Worm (Caenorhabditis elegans) whole organism, mixed stage, embryonic: ENCODE results near the gene zipt-15.

Experiments used
- M03D4.4 ChIP-seq: sonication (generic microtip); optimal IDR thresholded peaks from 2 replicates; lab custom pipeline; 2017; ENCODE audit warnings: mild to moderate bottlenecking, missing genetic modification characterization, missing compliant biosample characterization
- bed-3 ChIP-seq: fragments of 200-800 bp; sonication (Bioruptor generic); optimal IDR thresholded peaks from 3 replicates; lab custom pipeline; 2018; ENCODE audit warnings: mild to moderate bottlenecking, missing genetic modification characterization, moderate library complexity, missing compliant biosample characterization
- blmp-1 ChIP-seq: fragments of 150-350 bp; optimal IDR thresholded peaks from 2 replicates; lab custom pipeline; 2014; ENCODE audit warnings: missing biosample characterization, missing genetic modification characterization
- ceh-43 ChIP-seq: fragments of 200-800 bp; sonication (Bioruptor generic); optimal IDR thresholded peaks from 2 replicates; lab custom pipeline; 2018; ENCODE audit warnings: mild to moderate bottlenecking, missing genetic modification characterization, moderate library complexity, missing compliant biosample characterization
- ceh-83 ChIP-seq: fragments of 200-800 bp; sonication (Bioruptor generic); optimal IDR thresholded peaks from 2 replicates; lab custom pipeline; 2018; ENCODE audit warnings: mild to moderate bottlenecking, missing genetic modification characterization, missing compliant biosample characterization
- ces-1 ChIP-seq: fragments of 150-350 bp; optimal IDR thresholded peaks from 2 replicates; lab custom pipeline; 2014; ENCODE audit warnings: missing biosample characterization, missing genetic modification reagents, missing genetic modification characterization
- cnd-1 ChIP-seq: fragments of 200-800 bp; sonication (Bioruptor generic); optimal IDR thresholded peaks from 2 replicates; lab custom pipeline; 2018; ENCODE audit warnings: mild to moderate bottlenecking, missing genetic modification characterization, missing compliant biosample characterization
- drap-1 ChIP-seq: fragments of 200-800 bp; sonication (Bioruptor generic); optimal IDR thresholded peaks from 3 replicates; lab custom pipeline; 2018; ENCODE audit warnings: mild to moderate bottlenecking, missing genetic modification characterization, missing compliant biosample characterization
- elt-1 ChIP-seq: sonication (generic microtip); optimal IDR thresholded peaks from 2 replicates; lab custom pipeline; 2017; ENCODE audit warnings: missing genetic modification characterization, mild to moderate bottlenecking, missing compliant biosample characterization, antibody characterized with exemption, moderate library complexity, borderline replicate concordance; ENCODE audit not compliant: insufficient read depth
- elt-3 ChIP-seq: fragments of 150-350 bp; optimal IDR thresholded peaks from 2 replicates; lab custom pipeline; 2014; ENCODE audit warnings: missing biosample characterization, missing genetic modification characterization
- flh-1 ChIP-seq: fragments of 200-800 bp; sonication (Bioruptor generic); optimal IDR thresholded peaks from 2 replicates; lab custom pipeline; 2018; ENCODE audit warnings: mild to moderate bottlenecking, missing genetic modification characterization, moderate library complexity, missing compliant biosample characterization
- ham-2 ChIP-seq: fragments of 200-800 bp; sonication (Bioruptor generic); optimal IDR thresholded peaks from 2 replicates; lab custom pipeline; 2018; ENCODE audit warnings: mild to moderate bottlenecking, missing genetic modification characterization, missing compliant biosample characterization
- hlh-1 ChIP-seq: fragments of 150-350 bp; optimal IDR thresholded peaks from 2 replicates; lab custom pipeline; 2014; ENCODE audit warnings: missing biosample characterization, missing genetic modification reagents, missing genetic modification characterization
- lin-13 ChIP-seq: fragments of 150-350 bp; optimal IDR thresholded peaks from 2 replicates; lab custom pipeline; 2014; ENCODE audit warnings: missing biosample characterization, missing genetic modification characterization
- lin-32 ChIP-seq: fragments of 200-800 bp; sonication (Bioruptor generic); optimal IDR thresholded peaks from 2 replicates; lab custom pipeline; 2018; ENCODE audit warnings: mild to moderate bottlenecking, missing genetic modification characterization, missing compliant biosample characterization
- lsy-2 ChIP-seq: fragments of 150-350 bp; optimal IDR thresholded peaks from 2 replicates; lab custom pipeline; 2014; ENCODE audit warnings: missing biosample characterization, missing genetic modification characterization
- mep-1 ChIP-seq: fragments of 150-350 bp; optimal IDR thresholded peaks from 2 replicates; lab custom pipeline; 2017; ENCODE audit warnings: missing biosample characterization, missing genetic modification reagents, missing genetic modification characterization, inconsistent platforms
- mls-2 ChIP-seq: sonication (generic microtip); optimal IDR thresholded peaks from 2 replicates; lab custom pipeline; 2016; ENCODE audit warnings: mild to moderate bottlenecking, missing genetic modification characterization, moderate library complexity, missing compliant biosample characterization
- nhr-2 ChIP-seq: fragments of 150-350 bp; optimal IDR thresholded peaks from 2 replicates; lab custom pipeline; 2014; ENCODE audit warnings: missing biosample characterization, missing genetic modification characterization
- pha-4 ChIP-seq: fragments of 150-350 bp; optimal IDR thresholded peaks from 2 replicates; lab custom pipeline; 2018; ENCODE audit warnings: missing biosample characterization, missing genetic modification reagents, missing genetic modification characterization
- sem-2 ChIP-seq: fragments of 200-800 bp; sonication (Bioruptor generic); optimal IDR thresholded peaks from 2 replicates; lab custom pipeline; 2018; ENCODE audit warnings: mild to moderate bottlenecking, missing genetic modification characterization, missing compliant biosample characterization
- sptf-1 ChIP-seq: sonication (generic microtip); optimal IDR thresholded peaks from 2 replicates; lab custom pipeline; 2017; ENCODE audit warnings: mild to moderate bottlenecking, missing genetic modification characterization, moderate library complexity, missing compliant biosample characterization
- tbx-8 ChIP-seq: fragments of 200-800 bp; sonication (Bioruptor generic); optimal IDR thresholded peaks from 2 replicates; lab custom pipeline; 2018; ENCODE audit warnings: mild to moderate bottlenecking, missing genetic modification characterization, moderate library complexity, missing compliant biosample characterization
- unc-120 ChIP-seq: sonication (generic microtip); optimal IDR thresholded peaks from 2 replicates; lab custom pipeline; 2017; ENCODE audit warnings: missing genetic modification characterization, missing compliant biosample characterization; ENCODE audit not compliant: poor library complexity, severe bottlenecking
- unc-39 ChIP-seq: fragments of 150-350 bp; optimal IDR thresholded peaks from 2 replicates; lab custom pipeline; 2014; ENCODE audit warnings: missing biosample characterization, missing genetic modification characterization
- ztf-11 ChIP-seq: fragments of 150-350 bp; optimal IDR thresholded peaks from 2 replicates; lab custom pipeline; 2014; ENCODE audit warnings: missing biosample characterization, missing genetic modification characterization

The zipt-15 gene

DNA sequence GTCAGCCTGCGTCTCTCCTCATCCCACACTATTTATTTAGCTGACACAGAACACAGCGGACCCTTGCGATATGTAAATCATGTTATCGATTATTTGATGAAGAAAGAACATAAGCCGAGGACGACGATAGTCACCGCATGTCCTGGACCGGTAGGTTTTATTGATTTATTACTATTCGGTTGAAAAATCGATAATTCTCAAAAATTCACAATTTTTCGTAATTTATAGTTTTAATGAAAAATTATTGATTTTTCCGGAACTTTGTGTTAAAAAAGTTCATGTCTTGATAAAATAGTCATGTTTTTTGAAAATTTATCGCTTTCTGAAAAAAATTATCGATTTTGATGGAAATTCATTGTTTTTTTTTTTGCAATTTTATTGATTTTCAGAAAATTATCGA, 23.5 kb upstream of the zipt-15 start:
- TF ChIP-seq elt-3 (no peak), mep-1 (tag; lab: Kevin White, UChicago) (no peak), nhr-2 (no peak), sptf-1 (tag; lab: Kevin White, UChicago) (no peak)

- TF ChIP-seq ces-1 (GFP tag; lab: Kevin White, UChicago): no peak
These were observed 20.4 kb upstream of the zipt-15 start, which contains the start of gene lgc-33 for ce11 chrIV:845198-845597. TSS of gene lgc-33 (plus strand) at chrIV:845498.

DNA sequence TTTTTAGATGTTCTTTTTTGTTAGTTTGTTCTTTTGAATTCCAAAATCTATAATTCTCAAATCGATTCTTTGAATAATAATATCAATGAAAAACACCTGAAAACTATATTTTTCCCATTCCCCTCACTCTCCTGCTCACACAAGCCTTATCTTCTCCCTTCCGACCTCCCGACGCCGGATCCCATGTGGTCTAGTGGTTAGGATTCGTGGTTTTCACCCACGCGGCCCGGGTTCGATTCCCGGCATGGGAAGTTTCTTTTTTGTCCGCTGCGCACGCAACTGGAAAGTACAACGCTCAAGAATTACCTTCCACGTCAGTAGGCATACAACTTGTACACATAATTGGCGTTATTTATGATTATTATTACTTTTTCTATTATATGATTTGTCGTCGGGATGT, 17.9 kb upstream of the zipt-15 start:
- peak; percentile 68 for TF ChIP-seq drap-1 (GFP tag; lab: Kevin White, UChicago)
- peak; percentile 56 for TF ChIP-seq bed-3 (GFP tag; lab: Kevin White, UChicago)
- peak; percentile 17 for TF ChIP-seq ceh-43 (GFP tag; lab: Kevin White, UChicago)
- peak; percentile 82 for TF ChIP-seq sptf-1 (tag; lab: Kevin White, UChicago)
- TF ChIP-seq sem-2 (GFP tag; lab: Kevin White, UChicago): peak; percentile 60
- no peak for TF ChIP-seq unc-39 (tag; lab: Kevin White, UChicago)
- peak; percentile 47 for TF ChIP-seq mls-2 (tag; lab: Kevin White, UChicago)
- peak; percentile 60 for TF ChIP-seq unc-120 (tag; lab: Kevin White, UChicago)
- TF ChIP-seq M03D4.4: peak; percentile 64
- TF ChIP-seq ceh-83 (GFP tag; lab: Kevin White, UChicago): peak; percentile 68
- peak; percentile 56 for TF ChIP-seq cnd-1 (tag; lab: Kevin White, UChicago)
- TF ChIP-seq elt-3: no peak
- no peak for TF ChIP-seq lsy-2 (tag; lab: Kevin White, UChicago)
- no peak for TF ChIP-seq ztf-11 (tag; lab: Kevin White, UChicago)
- TF ChIP-seq hlh-1 (tag; lab: Kevin White, UChicago): peak; percentile 0
- peak; percentile 53 for TF ChIP-seq lin-32 (GFP tag; lab: Kevin White, UChicago)
- peak; percentile 7 for TF ChIP-seq ham-2 (GFP tag; lab: Kevin White, UChicago)
- TF ChIP-seq elt-1: no peak
- TF ChIP-seq pha-4: no peak
- TF ChIP-seq flh-1 (GFP tag; lab: Kevin White, UChicago): peak; percentile 15
- TF ChIP-seq, all 35 proteins: peak for 14

ce11 chrIV:842095-842494, 17.3 kb upstream of the zipt-15 start, which contains the start of gene Y55F3BR.6:
TSS of gene Y55F3BR.6 (minus strand) at chrIV:842126.
- no peak for TF ChIP-seq unc-120 (tag; lab: Kevin White, UChicago)
- no peak for TF ChIP-seq cnd-1 (tag; lab: Kevin White, UChicago)
- no peak for TF ChIP-seq lsy-2 (tag; lab: Kevin White, UChicago)
- TF ChIP-seq tbx-8 (GFP tag; lab: Kevin White, UChicago): no peak

- TF ChIP-seq ces-1 (GFP tag; lab: Kevin White, UChicago) (peak; percentile 37), blmp-1 (tag; lab: Kevin White, UChicago) (peak; percentile 84), elt-1 (no peak)
- TF ChIP-seq, all 35 proteins: peak for 2
These were observed 8.8 kb upstream of the zipt-15 start for ce11 chrIV:833517-833916.

DNA sequence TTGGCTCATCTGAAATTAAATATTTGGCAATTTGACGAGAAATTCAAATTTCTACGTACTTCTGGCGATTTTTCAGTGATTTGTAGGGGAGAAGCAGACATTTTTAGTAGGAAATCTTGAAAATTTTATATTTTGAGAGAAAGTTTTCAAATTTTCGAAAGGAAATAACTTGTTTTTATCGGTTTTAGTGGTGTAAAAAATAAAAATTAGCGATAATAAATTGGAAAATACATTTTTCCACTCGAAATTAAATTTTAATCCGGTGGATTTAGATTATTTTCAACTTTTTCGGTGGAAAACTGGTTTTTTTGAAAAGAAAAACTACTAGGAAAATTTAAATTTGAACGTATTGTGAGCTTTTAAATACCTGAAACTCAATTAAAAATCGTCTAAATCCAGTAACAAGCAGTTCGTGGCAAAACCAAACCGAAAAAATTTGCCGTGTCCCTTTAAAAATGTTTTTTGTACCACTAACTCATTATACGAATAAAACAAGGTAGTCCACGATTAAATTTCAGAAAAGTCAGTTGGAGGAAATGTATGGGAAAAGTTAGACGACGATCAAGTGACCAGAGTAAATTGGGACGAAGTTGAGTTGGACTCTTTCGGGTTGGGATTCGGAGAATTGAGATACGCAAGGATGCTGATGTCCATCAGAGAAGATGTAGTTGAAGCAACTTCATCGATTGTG, 7.2 kb upstream of the zipt-15 start, which contains the start of the genes madf-1 and Y55F3BR.10:
madf-1 (minus strand) TSS at position 101 of the 691 bp plus-strand sequence.
Y55F3BR.10 (plus strand) TSS at position 641 of the 691 bp plus-strand sequence.
- no peak for TF ChIP-seq blmp-1 (tag; lab: Kevin White, UChicago)
- no peak for TF ChIP-seq unc-120 (tag; lab: Kevin White, UChicago)
- TF ChIP-seq bed-3 (GFP tag; lab: Kevin White, UChicago): no peak
- TF ChIP-seq elt-1: no peak
- no peak for TF ChIP-seq lin-13
- no peak for TF ChIP-seq M03D4.4
- no peak for TF ChIP-seq lsy-2 (tag; lab: Kevin White, UChicago)
- TF ChIP-seq pha-4: no peak
- no peak for TF ChIP-seq ztf-11 (tag; lab: Kevin White, UChicago)
